Worm (Caenorhabditis elegans) whole organism, L4 larva: ENCODE data around the gene sra-1.

ENCODE experiments used
- F44E2.7 ChIP-seq: fragments of 200-800 bp; sonication (Bioruptor generic); IDR thresholded peaks from 2 replicates; pipeline ENCODE4 v2.1.2; 2022; ENCODE audit warnings: missing genetic modification characterization, missing compliant biosample characterization
- R02D3.7 ChIP-seq: fragments of 150-350 bp; sonication (generic microtip); optimal IDR thresholded peaks from 3 replicates; lab custom pipeline; 2014; ENCODE audit warnings: missing biosample characterization, missing genetic modification characterization
- T20F7.1 ChIP-seq: fragments of 200-800 bp; sonication (Bioruptor generic); optimal IDR thresholded peaks from 2 replicates; lab custom pipeline; 2018; ENCODE audit warnings: mild to moderate bottlenecking, missing genetic modification characterization, missing compliant biosample characterization
- Y105C5A.15 ChIP-seq: fragments of 200-800 bp; sonication (Bioruptor generic); IDR thresholded peaks from 2 replicates; pipeline ENCODE4 v1.3.6; 2022; ENCODE audit warnings: missing genetic modification characterization, missing compliant biosample characterization
- Y48G9A.11 ChIP-seq: fragments of 200-800 bp; sonication (Bioruptor generic); IDR thresholded peaks from 2 replicates; pipeline ENCODE4 v1.3.6; 2022; ENCODE audit warnings: missing genetic modification reagents, missing genetic modification characterization, missing compliant biosample characterization
- arid-1 ChIP-seq: fragments of 200-800 bp; sonication (Bioruptor generic); conservative IDR thresholded peaks from 2 replicates; pipeline ENCODE4 v1.3.6; 2022; ENCODE audit warnings: missing genetic modification reagents, missing genetic modification characterization, missing compliant biosample characterization
- ceh-62 ChIP-seq: sonication (generic microtip); optimal IDR thresholded peaks from 2 replicates; lab custom pipeline; 2017; ENCODE audit warnings: missing biosample characterization, missing genetic modification characterization
- ces-1 ChIP-seq: fragments of 150-350 bp; sonication (generic microtip); optimal IDR thresholded peaks from 4 replicates; lab custom pipeline; 2014; ENCODE audit warnings: missing biosample characterization, missing genetic modification reagents, missing genetic modification characterization
- daf-12 ChIP-seq: fragments of 150-350 bp; optimal IDR thresholded peaks from 2 replicates; lab custom pipeline; 2014; ENCODE audit warnings: missing biosample characterization, missing genetic modification reagents, missing genetic modification characterization
- daf-8 ChIP-seq: fragments of 200-800 bp; sonication (Bioruptor generic); IDR thresholded peaks from 2 replicates; pipeline ENCODE4 v1.3.6; 2022; ENCODE audit warnings: missing genetic modification characterization, missing compliant biosample characterization
- dmd-6 ChIP-seq: fragments of 200-800 bp; sonication (Bioruptor generic); IDR thresholded peaks from 2 replicates; pipeline ENCODE4 v1.3.6; 2022; ENCODE audit warnings: missing genetic modification reagents, missing genetic modification characterization, missing compliant biosample characterization
- dmd-8 ChIP-seq: fragments of 200-800 bp; sonication (Bioruptor generic); IDR thresholded peaks from 2 replicates; pipeline ENCODE4 v1.3.6; 2022; ENCODE audit warnings: missing genetic modification characterization, missing compliant biosample characterization
- dpl-1 ChIP-seq: fragments of 150-350 bp; optimal IDR thresholded peaks from 2 replicates; lab custom pipeline; 2014; ENCODE audit warnings: missing biosample characterization, missing genetic modification reagents, missing genetic modification characterization
- dve-1 ChIP-seq: sonication (generic microtip); optimal IDR thresholded peaks from 2 replicates; lab custom pipeline; 2017; ENCODE audit warnings: antibody characterized with exemption, mild to moderate bottlenecking, missing genetic modification characterization, missing compliant biosample characterization; ENCODE audit not compliant: insufficient read depth
- fkh-10 ChIP-seq: fragments of 150-350 bp; optimal IDR thresholded peaks from 2 replicates; lab custom pipeline; 2014; ENCODE audit warnings: missing biosample characterization, missing genetic modification reagents, missing genetic modification characterization
- fos-1 ChIP-seq: fragments of 150-350 bp; optimal IDR thresholded peaks from 2 replicates; lab custom pipeline; 2014; ENCODE audit warnings: missing biosample characterization, missing genetic modification characterization
- hif-1 ChIP-seq, 2 experiments: sonication (generic microtip); optimal IDR thresholded peaks; 2 replicates each; lab custom pipeline; 2016 to 2017; ENCODE audit warnings: missing compliant biosample characterization in 2 of 2, missing genetic modification characterization in 2 of 2, missing genetic modification reagents in 2 of 2, missing genotype in 2 of 2, mild to moderate bottlenecking in 1 of 2
- hlh-11 ChIP-seq: fragments of 200-800 bp; sonication (Bioruptor generic); optimal IDR thresholded peaks from 2 replicates; lab custom pipeline; 2018; ENCODE audit warnings: mild to moderate bottlenecking, missing genetic modification characterization, missing compliant biosample characterization
- hlh-30 ChIP-seq: sonication (generic microtip); optimal IDR thresholded peaks from 2 replicates; lab custom pipeline; 2017; ENCODE audit warnings: antibody characterized with exemption, mild to moderate bottlenecking, missing genetic modification characterization, missing compliant biosample characterization; ENCODE audit not compliant: insufficient read depth
- hmg-1.1 ChIP-seq: fragments of 200-800 bp; sonication (Bioruptor generic); IDR thresholded peaks from 2 replicates; pipeline ENCODE4 v1.3.6; 2022; ENCODE audit warnings: missing genetic modification reagents, missing genetic modification characterization, missing compliant biosample characterization
- lim-7 ChIP-seq: fragments of 200-800 bp; sonication (Bioruptor generic); IDR thresholded peaks from 2 replicates; pipeline ENCODE4 v1.3.6; 2022; ENCODE audit warnings: missing genetic modification characterization, missing compliant biosample characterization
- lin-13 ChIP-seq: fragments of 150-350 bp; optimal IDR thresholded peaks from 2 replicates; lab custom pipeline; 2014; ENCODE audit warnings: missing biosample characterization, missing genetic modification reagents, missing genetic modification characterization
- lin-29 ChIP-seq: fragments of 200-800 bp; sonication (Bioruptor generic); IDR thresholded peaks from 2 replicates; pipeline ENCODE4 v1.3.6; 2022; ENCODE audit warnings: missing genetic modification reagents, missing genetic modification characterization, missing compliant biosample characterization
- lin-38 ChIP-seq: fragments of 200-800 bp; sonication (Bioruptor generic); IDR thresholded peaks from 2 replicates; pipeline ENCODE4 v1.3.6; 2022; ENCODE audit warnings: missing genetic modification reagents, missing genetic modification characterization, missing compliant biosample characterization
- lir-3 ChIP-seq: sonication (generic microtip); optimal IDR thresholded peaks from 2 replicates; lab custom pipeline; 2016; ENCODE audit warnings: mild to moderate bottlenecking, missing genetic modification characterization, missing compliant biosample characterization
- lsy-2 ChIP-seq, 2 experiments: fragments of 150-350 bp in 1 of 2; sonication (generic microtip) in 1 of 2; optimal IDR thresholded peaks; 2 replicates each; lab custom pipeline; 2014 to 2017; ENCODE audit warnings: missing biosample characterization in 2 of 2, missing genetic modification characterization in 2 of 2
- madf-9 ChIP-seq: fragments of 200-800 bp; sonication (Bioruptor generic); conservative IDR thresholded peaks from 2 replicates; pipeline ENCODE4 v1.3.6; 2022; ENCODE audit warnings: missing genetic modification reagents, missing genetic modification characterization, missing compliant biosample characterization
- mdl-1 ChIP-seq, 2 experiments: fragments of 150-350 bp in 1 of 2; sonication (generic microtip) in 1 of 2; optimal IDR thresholded peaks; 2 replicates each; lab custom pipeline; 2014 to 2017; ENCODE audit warnings: missing biosample characterization in 2 of 2, missing genetic modification characterization in 2 of 2
- mxl-2 ChIP-seq: fragments of 200-800 bp; sonication (Bioruptor generic); conservative IDR thresholded peaks from 2 replicates; pipeline ENCODE4 v1.3.6; 2022; ENCODE audit warnings: missing genetic modification reagents, missing genetic modification characterization, missing compliant biosample characterization
- nhr-102 ChIP-seq: sonication (generic microtip); optimal IDR thresholded peaks from 2 replicates; lab custom pipeline; 2016; ENCODE audit warnings: mild to moderate bottlenecking, missing genetic modification characterization, moderate library complexity, missing compliant biosample characterization
- nhr-11 ChIP-seq: fragments of 150-350 bp; optimal IDR thresholded peaks from 2 replicates; lab custom pipeline; 2014; ENCODE audit warnings: missing biosample characterization, missing genetic modification characterization
- nhr-48 ChIP-seq: sonication (generic microtip); optimal IDR thresholded peaks from 2 replicates; lab custom pipeline; 2016; ENCODE audit warnings: mild to moderate bottlenecking, missing genetic modification characterization, missing compliant biosample characterization
- nhr-6 ChIP-seq: fragments of 150-350 bp; optimal IDR thresholded peaks from 2 replicates; lab custom pipeline; 2014; ENCODE audit warnings: missing biosample characterization, missing genetic modification characterization
- nhr-76 ChIP-seq: fragments of 150-350 bp; optimal IDR thresholded peaks from 2 replicates; lab custom pipeline; 2014; ENCODE audit warnings: missing biosample characterization, missing genetic modification characterization
- pha-4 ChIP-seq, 2 experiments: fragments of 150-350 bp in 1 of 2; fragments of 200-800 bp in 1 of 2; sonication (Bioruptor generic) in 1 of 2; IDR thresholded peaks in 1 of 2; optimal IDR thresholded peaks in 1 of 2; 2 replicates each; pipeline versions ENCODE4 v1.3.6 to Lab custom; 2014 to 2022; ENCODE audit warnings: missing genetic modification characterization in 2 of 2, missing genetic modification reagents in 2 of 2, missing biosample characterization in 1 of 2, missing compliant biosample characterization in 1 of 2
- php-3 ChIP-seq: fragments of 200-800 bp; sonication (Bioruptor generic); IDR thresholded peaks from 2 replicates; pipeline ENCODE4 v1.3.6; 2022; ENCODE audit warnings: missing genetic modification reagents, missing genetic modification characterization, missing compliant biosample characterization
- pqm-1 ChIP-seq: sonication (generic microtip); optimal IDR thresholded peaks from 2 replicates; lab custom pipeline; 2017; ENCODE audit warnings: missing biosample characterization, missing genetic modification characterization
- rbr-2 ChIP-seq: sonication (generic microtip); optimal IDR thresholded peaks from 2 replicates; lab custom pipeline; 2016; ENCODE audit warnings: missing genotype, missing genetic modification characterization, missing compliant biosample characterization
- set-16 ChIP-seq: fragments of 200-800 bp; sonication (Bioruptor generic); IDR thresholded peaks from 2 replicates; pipeline ENCODE4 v1.3.6; 2022; ENCODE audit warnings: missing genetic modification reagents, missing genetic modification characterization, missing compliant biosample characterization
- skn-1 ChIP-seq: fragments of 150-350 bp; optimal IDR thresholded peaks from 2 replicates; lab custom pipeline; 2014; ENCODE audit warnings: missing biosample characterization, missing genetic modification characterization
- snpc-4 ChIP-seq: fragments of 150-350 bp; optimal IDR thresholded peaks from 2 replicates; lab custom pipeline; 2014; ENCODE audit warnings: missing biosample characterization, missing genetic modification characterization
- spr-1 ChIP-seq: sonication (generic microtip); optimal IDR thresholded peaks from 2 replicates; lab custom pipeline; 2016; ENCODE audit warnings: mild to moderate bottlenecking, missing genetic modification characterization, missing compliant biosample characterization
- tag-97 ChIP-seq: fragments of 200-800 bp; sonication (Bioruptor generic); IDR thresholded peaks from 2 replicates; pipeline ENCODE4 v1.3.6; 2022; ENCODE audit warnings: missing genetic modification characterization, missing compliant biosample characterization
- unc-130 ChIP-seq: sonication (generic microtip); optimal IDR thresholded peaks from 2 replicates; lab custom pipeline; 2016; ENCODE audit warnings: missing genetic modification reagents, missing genetic modification characterization, missing compliant biosample characterization
- unc-39 ChIP-seq: sonication (generic microtip); optimal IDR thresholded peaks from 2 replicates; lab custom pipeline; 2017; ENCODE audit warnings: missing biosample characterization, missing genetic modification characterization
- vab-7 ChIP-seq: fragments of 200-800 bp; sonication (Bioruptor generic); IDR thresholded peaks from 2 replicates; pipeline ENCODE4 v1.3.6; 2022; ENCODE audit warnings: missing genetic modification reagents, missing genetic modification characterization, missing compliant biosample characterization
- zip-11 ChIP-seq: fragments of 200-800 bp; sonication (Bioruptor generic); IDR thresholded peaks from 2 replicates; pipeline ENCODE4 v1.3.6; 2022; ENCODE audit warnings: missing genetic modification characterization, missing compliant biosample characterization
- ztf-11 ChIP-seq: fragments of 150-350 bp; optimal IDR thresholded peaks from 2 replicates; lab custom pipeline; 2014; ENCODE audit warnings: missing biosample characterization, missing genetic modification characterization
- ztf-7 ChIP-seq: fragments of 150-350 bp; optimal IDR thresholded peaks from 2 replicates; lab custom pipeline; 2014; ENCODE audit warnings: missing biosample characterization, missing genetic modification characterization

The sra-1 gene

DNA sequence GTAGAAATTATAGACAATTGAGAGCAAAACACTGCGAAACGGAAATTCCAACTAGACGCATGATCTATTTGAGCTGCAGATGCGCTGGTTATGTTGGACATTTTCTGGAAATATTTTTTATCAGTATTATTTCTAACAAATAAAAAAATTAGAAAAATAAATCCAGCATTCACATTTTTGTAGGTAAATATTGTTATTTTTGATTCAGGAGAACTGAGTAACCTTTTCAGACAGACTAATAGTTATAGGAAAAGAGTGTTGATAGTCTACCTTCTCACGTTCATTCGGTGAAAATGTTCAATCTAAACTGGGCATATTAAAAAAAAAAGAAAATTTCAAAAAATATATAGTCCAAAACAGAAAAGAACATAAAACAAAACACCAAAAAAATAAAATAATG lies at the start of gene sra-1:
TSS of gene sra-1 (minus strand) at position 101 of the 400 bp plus-strand sequence.
- TF ChIP-seq set-16 (no peak), nhr-6 (tag; lab: Kevin White, UChicago) (no peak), dmd-6 (GFP tag; lab: Robert Waterston, UW) (no peak), pqm-1 (no peak), daf-8 (no peak), dve-1 (tag; lab: Kevin White, UChicago) (no peak), Y105C5A.15 (GFP tag; lab: Robert Waterston, UW) (no peak), lin-38 (GFP tag; lab: Robert Waterston, UW) (no peak), daf-12 (no peak), ces-1 (no peak), nhr-48 (tag; lab: Kevin White, UChicago) (no peak)

DNA sequence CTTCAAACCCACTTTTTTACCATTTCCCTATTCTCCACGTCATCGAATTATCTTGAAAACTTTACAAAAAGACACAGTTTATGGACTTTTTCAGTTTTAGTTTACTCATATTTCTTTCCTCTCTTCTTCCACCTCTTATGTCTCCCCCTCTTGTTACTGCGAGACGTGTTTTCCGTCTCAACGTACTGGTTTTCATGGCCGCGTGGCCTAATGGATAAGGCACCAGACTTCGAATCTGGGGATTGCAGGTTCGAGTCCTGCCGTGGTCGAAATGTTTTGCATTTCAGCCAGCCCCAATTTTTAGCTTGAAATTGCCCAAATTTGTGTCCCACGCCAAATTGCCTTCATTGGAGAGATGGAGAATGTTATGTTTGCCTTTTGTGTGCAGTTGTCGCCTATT lies 44.6 kb upstream of the sra-1 start:
- TF ChIP-seq rbr-2 (peak; percentile 50), hlh-30 (tag; lab: Kevin White, UChicago) (peak; percentile 54), dpl-1 (GFP tag; lab: Kevin White, UChicago) (peak; percentile 20), T20F7.1 (GFP tag; lab: Kevin White, UChicago) (peak; percentile 78), hlh-11 (tag; lab: Kevin White, UChicago) (peak; percentile 72), skn-1 (tag; lab: Kevin White, UChicago) (no peak), snpc-4 (tag; lab: Kevin White, UChicago) (no peak), spr-1 (tag; lab: Kevin White, UChicago) (peak; percentile 70), php-3 (GFP tag; lab: Robert Waterston, UW) (peak; percentile 69; the same call in 1 of the 2 replicates), pqm-1 (no peak), unc-130 (GFP tag; lab: Kevin White, UChicago) (peak; percentile 63), dve-1 (tag; lab: Kevin White, UChicago) (peak; percentile 41), dmd-8 (GFP tag; lab: Robert Waterston, UW) (peak; percentile 93), daf-8 (no peak), lir-3 (tag; lab: Kevin White, UChicago) (no peak), mxl-2 (peak; percentile 69; the same call in 1 of the 2 replicates), lin-13 (GFP tag; lab: Kevin White, UChicago) (peak; percentile 5), Y48G9A.11 (peak; percentile 90), lin-29 (GFP tag; lab: Robert Waterston, UW) (0 out of 2 replicates have a peak, but pooled peaks have one; percentile 27), lim-7 (peak; percentile 97), fos-1 (tag; lab: Kevin White, UChicago) (no peak), fkh-10 (GFP tag; lab: Kevin White, UChicago) (no peak), hif-1 (tag; optimal IDR thresholded peaks at IDR 0.05; lab: Kevin White, UChicago) (peak in 1 of 2 experiments; percentile 38), R02D3.7 (no peak), vab-7 (GFP tag; lab: Robert Waterston, UW) (peak; percentile 92), unc-39 (no peak), ces-1 (no peak), nhr-102 (tag; lab: Kevin White, UChicago) (peak; percentile 50), ceh-62 (tag; lab: Kevin White, UChicago) (no peak), pha-4 (GFP tag; IDR thresholded peaks at IDR 0.05; lab: Robert Waterston, UW) (peak; percentile 88; the same call in 1 of the 2 replicates), pha-4 (tag; optimal IDR thresholded peaks at IDR 0.05; lab: Kevin White, UChicago) (no peak), hmg-1.1 (peak; percentile 82), tag-97 (GFP tag; lab: Robert Waterston, UW) (no peak), nhr-76 (tag; lab: Kevin White, UChicago) (no peak), madf-9 (GFP tag; lab: Robert Waterston, UW) (peak; percentile 80), ztf-7 (tag; lab: Kevin White, UChicago) (peak; percentile 29), zip-11 (GFP tag; lab: Robert Waterston, UW) (0 out of 2 replicates have a peak, but pooled peaks have one; percentile 42), ztf-11 (tag; lab: Kevin White, UChicago) (no peak), nhr-11 (tag; lab: Kevin White, UChicago) (peak; percentile 71), lsy-2 (tag; optimal IDR thresholded peaks at IDR 0.05; lab: Kevin White, UChicago) (peak in 1 of 2 experiments; percentile 29), arid-1 (peak; percentile 84), mdl-1 (tag; optimal IDR thresholded peaks at IDR 0.05; lab: Kevin White, UChicago) (no peak), F44E2.7 (GFP tag; lab: Robert Waterston, UW) (peak; percentile 85; the same call in 1 of the 2 replicates)
